Fruit fly (Drosophila melanogaster) S2 (cell line): ENCODE results near the gene CG17601.

Source experiments
- CG8478 ChIP-seq: fragments of >200 bp; optimal IDR thresholded peaks from 2 replicates; lab custom pipeline; 2018
- CTCF ChIP-seq, 2 experiments: fragments of >200 bp; optimal IDR thresholded peaks; 2 replicates each; lab custom pipeline; 2018

dm6 chrX:22509085-22509484 lies 37.8 kb upstream of the CG17601 start:
- no peak for TF ChIP-seq CTCF (optimal IDR thresholded peaks at IDR 0.05; lab: Kevin White, UChicago)
- no peak for TF ChIP-seq CG8478 (lab: Kevin White, UChicago)
